Fruit fly (Drosophila melanogaster) whole organism, pupa: ENCODE results near the gene IPIP.

Source experiments
- CG10348 ChIP-seq: fragments of 200-800 bp; sonication (Bioruptor generic); IDR thresholded peaks from 2 replicates; pipeline ENCODE4 v1.3.6; 2022; ENCODE audit warnings: missing biosample characterization, missing genetic modification characterization
- CG12605 ChIP-seq: fragments of 200-800 bp; sonication (Bioruptor generic); IDR thresholded peaks from 2 replicates; pipeline ENCODE4 v1.3.6; 2022; ENCODE audit warnings: missing biosample characterization, missing genetic modification characterization
- CG13204 ChIP-seq: fragments of 200-800 bp; sonication (Bioruptor generic); optimal IDR thresholded peaks from 2 replicates; lab custom pipeline; 2018; ENCODE audit warnings: missing biosample characterization, mild to moderate bottlenecking, missing genetic modification characterization, moderate library complexity
- CG14655 ChIP-seq: fragments of 200-800 bp; sonication (Bioruptor generic); optimal IDR thresholded peaks from 3 replicates; lab custom pipeline; 2017; ENCODE audit warnings: mild to moderate bottlenecking, missing biosample characterization, missing genetic modification reagents, missing genetic modification characterization
- CG15710 ChIP-seq: fragments of 200-800 bp; sonication (Bioruptor generic); optimal IDR thresholded peaks from 2 replicates; lab custom pipeline; 2018; ENCODE audit warnings: missing biosample characterization, mild to moderate bottlenecking, missing genetic modification characterization, moderate library complexity
- CG17806 ChIP-seq: fragments of 200-800 bp; sonication (Bioruptor generic); optimal IDR thresholded peaks from 2 replicates; lab custom pipeline; 2018; ENCODE audit warnings: missing biosample characterization, mild to moderate bottlenecking, missing genetic modification characterization, moderate library complexity
- CG32121 ChIP-seq: fragments of 200-800 bp; sonication (Bioruptor generic); IDR thresholded peaks from 2 replicates; pipeline ENCODE4 v1.3.6; 2022; ENCODE audit warnings: missing biosample characterization, missing genetic modification characterization
- CG34367 ChIP-seq: fragments of 200-800 bp; sonication (Bioruptor generic); optimal IDR thresholded peaks from 2 replicates; lab custom pipeline; 2018; ENCODE audit warnings: missing biosample characterization, mild to moderate bottlenecking, missing genetic modification characterization
- CG4496 ChIP-seq: fragments of 200-800 bp; sonication (Bioruptor generic); IDR thresholded peaks from 3 replicates; pipeline ENCODE4 v1.3.6; 2022; ENCODE audit warnings: missing biosample characterization, missing genetic modification characterization
- CG8159 ChIP-seq: fragments of 200-800 bp; sonication (Bioruptor generic); optimal IDR thresholded peaks from 3 replicates; lab custom pipeline; 2018; ENCODE audit warnings: missing biosample characterization, mild to moderate bottlenecking, missing genetic modification characterization, moderate library complexity
- CG8301 ChIP-seq: fragments of 200-800 bp; sonication (Bioruptor generic); optimal IDR thresholded peaks from 2 replicates; lab custom pipeline; 2018; ENCODE audit warnings: missing biosample characterization, mild to moderate bottlenecking, missing genetic modification characterization
- CG9948 ChIP-seq: fragments of 200-800 bp; sonication (Bioruptor generic); optimal IDR thresholded peaks from 2 replicates; lab custom pipeline; 2018; ENCODE audit warnings: missing biosample characterization, mild to moderate bottlenecking, missing genetic modification characterization, moderate library complexity
- D1 ChIP-seq: fragments of 200-800 bp; sonication (Bioruptor generic); optimal IDR thresholded peaks from 2 replicates; lab custom pipeline; 2018; ENCODE audit warnings: missing biosample characterization, mild to moderate bottlenecking, missing genetic modification characterization, moderate library complexity
- EcR ChIP-seq: fragments of 200-800 bp; sonication (Bioruptor generic); optimal IDR thresholded peaks from 3 replicates; lab custom pipeline; 2019; ENCODE audit warnings: missing biosample characterization, missing genetic modification characterization, mild to moderate bottlenecking, moderate library complexity, missing genetic modification reagents
- Ets98B ChIP-seq: fragments of 200-800 bp; sonication (Bioruptor generic); IDR thresholded peaks from 2 replicates; pipeline ENCODE4 v1.3.6; 2022; ENCODE audit warnings: missing biosample characterization, missing genetic modification characterization
- Pif1A ChIP-seq: fragments of 200-800 bp; sonication (Bioruptor generic); optimal IDR thresholded peaks from 3 replicates; lab custom pipeline; 2016; ENCODE audit warnings: missing biosample characterization, missing genetic modification characterization
- Pif1B ChIP-seq: fragments of 200-800 bp; sonication (Bioruptor generic); optimal IDR thresholded peaks from 3 replicates; lab custom pipeline; 2016; ENCODE audit warnings: missing biosample characterization, missing genetic modification characterization
- Snoo ChIP-seq: fragments of 200-800 bp; sonication (Bioruptor generic); optimal IDR thresholded peaks from 3 replicates; lab custom pipeline; 2017; ENCODE audit warnings: missing biosample characterization, mild to moderate bottlenecking, missing genetic modification characterization, inconsistent platforms
- fd96Ca ChIP-seq: fragments of 200-800 bp; sonication (Bioruptor generic); IDR thresholded peaks from 3 replicates; pipeline ENCODE4 v1.3.6; 2022; ENCODE audit warnings: missing biosample characterization, missing genetic modification characterization
- gl ChIP-seq: fragments of 200-800 bp; sonication (Bioruptor generic); optimal IDR thresholded peaks from 2 replicates; lab custom pipeline; 2018; ENCODE audit warnings: missing biosample characterization, mild to moderate bottlenecking, missing genetic modification characterization
- rn ChIP-seq: fragments of 200-800 bp; sonication (Bioruptor generic); IDR thresholded peaks from 2 replicates; pipeline ENCODE4 v1.3.6; 2022; ENCODE audit warnings: missing biosample characterization, missing genetic modification characterization

Gene IPIP

dm6 chr2L:6031838-6032237 is 16.0 kb upstream of the IPIP start:
- TF ChIP-seq EcR (GFP tag; lab: Kevin White, UChicago) (peak; percentile 40), CG9948 (tag; lab: Kevin White, UChicago) (peak; percentile 29), CG14655 (GFP tag; lab: Kevin White, UChicago) (no peak), Pif1B (no peak), Snoo (tag; lab: Kevin White, UChicago) (no peak), CG8301 (tag; lab: Kevin White, UChicago) (no peak), gl (tag; lab: Kevin White, UChicago) (no peak), CG15710 (tag; lab: Kevin White, UChicago) (peak; percentile 56), CG17806 (peak; percentile 44), CG4496 (GFP tag; lab: Robert Waterston, UW) (peak; percentile 60; the same call in 1 of the 3 replicates), Pif1A (GFP tag; lab: Kevin White, UChicago) (no peak), CG13204 (GFP tag; lab: Kevin White, UChicago) (no peak), rn (GFP tag; lab: Robert Waterston, UW) (no peak), CG12605 (GFP tag; lab: Robert Waterston, UW) (no peak), fd96Ca (GFP tag; lab: Robert Waterston, UW) (peak; percentile 28; the same call in 1 of the 3 replicates), CG34367 (tag; lab: Kevin White, UChicago) (peak; percentile 45), CG10348 (GFP tag; lab: Robert Waterston, UW) (no peak), Ets98B (GFP tag; lab: Robert Waterston, UW) (peak; percentile 69), CG8159 (peak; percentile 69), D1 (tag; lab: Kevin White, UChicago) (no peak), CG32121 (GFP tag; lab: Robert Waterston, UW) (no peak)

DNA sequence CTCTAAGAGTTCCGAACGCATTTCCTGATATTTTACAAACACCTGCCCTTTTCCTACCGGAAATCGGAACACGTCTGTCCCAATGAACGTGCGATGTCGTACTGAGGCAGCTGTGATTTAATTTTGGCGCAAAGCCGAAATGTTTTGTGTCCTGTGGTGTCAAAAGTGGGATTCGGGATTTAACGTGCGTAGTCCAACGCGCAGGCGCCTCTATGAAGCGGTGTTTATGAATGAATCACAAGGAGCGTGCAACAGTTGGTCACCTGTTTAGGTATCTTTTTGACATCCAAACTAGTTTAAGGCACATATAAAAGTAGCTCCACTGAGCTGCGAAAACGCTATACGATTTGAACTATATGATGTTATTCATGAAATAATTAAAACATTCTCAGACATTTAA is 13.5 kb upstream of the IPIP start, which contains the start of gene CG9109:
CG9109 (minus strand) TSS at position 80 of the 400 bp plus-strand sequence.
- TF ChIP-seq rn (GFP tag; lab: Robert Waterston, UW) (no peak), Snoo (tag; lab: Kevin White, UChicago) (no peak), D1 (tag; lab: Kevin White, UChicago) (no peak), CG13204 (GFP tag; lab: Kevin White, UChicago) (no peak), CG12605 (GFP tag; lab: Robert Waterston, UW) (peak; percentile 40; the same call in 1 of the 2 replicates)

DNA sequence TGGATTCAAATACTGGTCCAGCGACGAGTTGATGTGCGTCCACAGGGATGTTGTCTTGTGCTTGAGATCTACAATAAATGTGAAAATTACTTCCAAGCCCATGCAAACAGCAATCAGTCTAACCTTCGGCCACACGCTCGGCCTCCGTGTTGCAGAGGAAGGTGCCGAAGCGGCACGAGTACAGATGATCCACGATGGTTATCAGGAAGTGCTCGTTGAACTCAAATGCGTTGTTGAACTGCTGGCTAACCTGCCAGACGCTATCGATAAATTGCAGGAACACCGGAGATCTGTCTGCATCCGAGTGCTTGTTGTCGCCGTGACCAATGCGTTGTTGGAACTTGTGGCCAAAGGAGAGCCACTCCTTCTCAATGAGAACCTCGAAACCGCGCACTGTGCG is 12.6 kb upstream of the IPIP start:
- no peak for TF ChIP-seq CG8159
- no peak for TF ChIP-seq Pif1A (GFP tag; lab: Kevin White, UChicago)
- TF ChIP-seq Pif1B = no peak
- no peak for TF ChIP-seq fd96Ca (GFP tag; lab: Robert Waterston, UW)
- no peak for TF ChIP-seq CG17806
- TF ChIP-seq CG32121 (GFP tag; lab: Robert Waterston, UW) = no peak
- no peak for TF ChIP-seq CG15710 (tag; lab: Kevin White, UChicago)
- no peak for TF ChIP-seq EcR (GFP tag; lab: Kevin White, UChicago)
- no peak for TF ChIP-seq CG13204 (GFP tag; lab: Kevin White, UChicago)
- TF ChIP-seq gl (tag; lab: Kevin White, UChicago) = no peak
- no peak for TF ChIP-seq CG8301 (tag; lab: Kevin White, UChicago)
- no peak for TF ChIP-seq CG34367 (tag; lab: Kevin White, UChicago)
- no peak for TF ChIP-seq CG10348 (GFP tag; lab: Robert Waterston, UW)
- no peak for TF ChIP-seq CG4496 (GFP tag; lab: Robert Waterston, UW)
- no peak for TF ChIP-seq CG9948 (tag; lab: Kevin White, UChicago)
- TF ChIP-seq, all 21 proteins: peak for 0

dm6 chr2L:6036710-6037109 is 11.1 kb upstream of the IPIP start, which contains the start of gene mtm:
Gene mtm (minus strand): TSS chr2L:6037015.
- TF ChIP-seq CG4496 (GFP tag; lab: Robert Waterston, UW) = no peak
- TF ChIP-seq CG8159 = no peak
- TF ChIP-seq CG34367 (tag; lab: Kevin White, UChicago) = no peak
- no peak for TF ChIP-seq D1 (tag; lab: Kevin White, UChicago)
- no peak for TF ChIP-seq CG8301 (tag; lab: Kevin White, UChicago)
- no peak for TF ChIP-seq EcR (GFP tag; lab: Kevin White, UChicago)
- TF ChIP-seq Ets98B (GFP tag; lab: Robert Waterston, UW) = no peak
- no peak for TF ChIP-seq Pif1B
- no peak for TF ChIP-seq rn (GFP tag; lab: Robert Waterston, UW)
- no peak for TF ChIP-seq CG15710 (tag; lab: Kevin White, UChicago)
- no peak for TF ChIP-seq CG13204 (GFP tag; lab: Kevin White, UChicago)
- TF ChIP-seq Pif1A (GFP tag; lab: Kevin White, UChicago) = no peak

DNA sequence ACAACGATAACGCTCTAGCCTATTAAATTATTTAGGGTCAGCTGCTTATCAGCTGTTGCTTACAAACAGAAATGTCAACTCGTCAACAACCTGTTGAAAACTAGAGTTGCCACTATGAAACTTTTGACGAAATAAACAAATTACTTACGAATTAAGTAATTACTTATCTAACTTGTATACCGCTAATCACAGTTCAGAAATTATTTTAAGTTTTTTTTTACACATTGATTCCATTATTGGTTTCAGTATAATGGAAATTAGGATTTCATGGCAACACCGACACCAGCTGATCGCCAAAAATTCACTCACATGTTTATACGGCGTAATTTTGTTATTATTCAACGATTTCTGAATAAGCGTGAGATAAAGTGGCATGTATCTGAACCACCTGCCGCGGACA is 10.0 kb upstream of the IPIP start, which contains the start of the genes CG9117 and CG31643:
CG9117 (minus strand) TSS at position 73 of the 400 bp plus-strand sequence.
CG31643 (plus strand) TSS at position 288 of the 400 bp plus-strand sequence.
- TF ChIP-seq CG13204 (GFP tag; lab: Kevin White, UChicago) (no peak), rn (GFP tag; lab: Robert Waterston, UW) (no peak), CG12605 (GFP tag; lab: Robert Waterston, UW) (peak; percentile 78; the same call in 1 of the 2 replicates), EcR (GFP tag; lab: Kevin White, UChicago) (no peak), CG4496 (GFP tag; lab: Robert Waterston, UW) (no peak; the same call in 2 of the 3 replicates), CG15710 (tag; lab: Kevin White, UChicago) (peak; percentile 68), CG8301 (tag; lab: Kevin White, UChicago) (no peak), CG32121 (GFP tag; lab: Robert Waterston, UW) (no peak), CG17806 (peak; percentile 39), Pif1B (no peak), D1 (tag; lab: Kevin White, UChicago) (no peak), Pif1A (GFP tag; lab: Kevin White, UChicago) (no peak), CG8159 (no peak), gl (tag; lab: Kevin White, UChicago) (no peak), CG9948 (tag; lab: Kevin White, UChicago) (peak; percentile 24), fd96Ca (GFP tag; lab: Robert Waterston, UW) (no peak), CG10348 (GFP tag; lab: Robert Waterston, UW) (no peak), CG34367 (tag; lab: Kevin White, UChicago) (no peak), CG14655 (GFP tag; lab: Kevin White, UChicago) (no peak), Ets98B (GFP tag; lab: Robert Waterston, UW) (peak; percentile 41), Snoo (tag; lab: Kevin White, UChicago) (peak; percentile 8)
